Fruit fly (Drosophila melanogaster): ENCODE measurements around the gene ppk10.
A peak's percentile ranks its signal among the peaks of the same experiment; 100 is the strongest.

The ppk10 gene

DNA sequence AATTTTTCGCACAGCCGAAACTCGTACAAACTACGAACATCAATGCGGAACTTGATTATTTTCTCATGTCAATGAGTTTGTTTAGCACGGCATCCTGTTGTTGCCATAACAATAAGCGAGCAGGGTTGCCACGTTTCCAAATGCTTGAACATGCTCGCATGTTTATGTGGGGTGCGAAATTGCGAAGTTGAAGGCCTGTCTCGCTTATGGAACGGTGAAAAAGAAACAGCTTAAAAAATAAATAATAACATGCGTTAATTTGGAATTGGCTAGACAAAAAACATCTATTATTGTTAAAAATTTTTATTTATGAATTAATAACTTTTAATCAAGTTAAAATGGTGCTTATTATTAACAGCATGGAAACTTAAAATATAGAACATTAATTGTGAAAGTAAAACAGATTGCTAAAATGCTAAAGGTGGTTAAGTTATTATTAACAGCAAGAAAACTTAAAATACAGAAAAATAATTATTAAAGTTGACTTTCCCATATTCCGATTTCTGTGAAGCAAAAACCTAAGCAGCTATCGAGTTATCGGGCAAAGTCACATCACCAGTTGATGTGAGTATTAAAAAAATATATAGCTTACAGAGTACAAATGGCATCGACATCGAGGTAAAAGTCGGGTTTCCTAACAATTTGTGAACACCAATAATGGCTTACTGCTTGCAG, 21.3 kb downstream of the ppk10 start, which contains the start of the genes Bug22 and TfIIB (continued):
- TF ChIP-seq gfzf (GFP tag; optimal IDR thresholded peaks at IDR 0.05), result peak; percentile 15
- no peak for TF ChIP-seq CG43689 (GFP tag; IDR thresholded peaks at IDR 0.05)
- no peak for TF ChIP-seq D (optimal IDR thresholded peaks at IDR 0.05)
- peak; percentile 23 for TF ChIP-seq D (GFP tag; optimal IDR thresholded peaks at IDR 0.05)
- TF ChIP-seq al (GFP tag; IDR thresholded peaks at IDR 0.05), result no peak
- peak; percentile 63 for TF ChIP-seq CG8944 (GFP tag; optimal IDR thresholded peaks at IDR 0.05)
- TF ChIP-seq CG14965 (GFP tag; optimal IDR thresholded peaks at IDR 0.05; ENCODE audit: borderline replicate concordance), result no peak
- TF ChIP-seq CG8089 (GFP tag; optimal IDR thresholded peaks at IDR 0.05), result peak; percentile 27
- TF ChIP-seq Poxn (GFP tag; IDR thresholded peaks at IDR 0.05), result no peak
- no peak for TF ChIP-seq gcm2 (GFP tag; optimal IDR thresholded peaks at IDR 0.05)
- TF ChIP-seq Neu2 (GFP tag; optimal IDR thresholded peaks at IDR 0.05; ENCODE audit: borderline replicate concordance), result no peak
- TF ChIP-seq CG9797 (GFP tag; optimal IDR thresholded peaks at IDR 0.05), result peak; percentile 32
- TF ChIP-seq aop (GFP tag; IDR thresholded peaks at IDR 0.05), result no peak
- no peak for TF ChIP-seq yki (optimal IDR thresholded peaks at IDR 0.05)
- TF ChIP-seq kah (GFP tag; optimal IDR thresholded peaks at IDR 0.05), result no peak
- TF ChIP-seq disco-r (GFP tag; optimal IDR thresholded peaks at IDR 0.05), result no peak
- no peak for TF ChIP-seq Oli (tag; optimal IDR thresholded peaks at IDR 0.05)
- no peak for TF ChIP-seq Usf (GFP tag; optimal IDR thresholded peaks at IDR 0.05)
- TF ChIP-seq CG3163 (GFP tag; optimal IDR thresholded peaks at IDR 0.05), result peak; percentile 5
- TF ChIP-seq ind (GFP tag; optimal IDR thresholded peaks at IDR 0.05), result peak; percentile 74
- TF ChIP-seq CG4328 (GFP tag; optimal IDR thresholded peaks at IDR 0.05), result peak; percentile 44
- TF ChIP-seq CrebB (tag; optimal IDR thresholded peaks at IDR 0.05), result peak; percentile 14
- no peak for TF ChIP-seq CG11398 (GFP tag; optimal IDR thresholded peaks at IDR 0.05)
- peak; percentile 59 for TF ChIP-seq unpg (GFP tag; optimal IDR thresholded peaks at IDR 0.05)
- no peak for TF ChIP-seq CG17186 (GFP tag; optimal IDR thresholded peaks at IDR 0.05)
- TF ChIP-seq CTCF (GFP tag; optimal IDR thresholded peaks at IDR 0.05), result no peak
- TF ChIP-seq psq (GFP tag; optimal IDR thresholded peaks at IDR 0.05), result peak; percentile 39
- no peak for TF ChIP-seq CG15479 (GFP tag; optimal IDR thresholded peaks at IDR 0.05)
- 0 out of 2 replicates have a peak, but pooled peaks have one; percentile 15 for TF ChIP-seq bbx (GFP tag; IDR thresholded peaks at IDR 0.05; ENCODE audit: partially characterized antibody)
- TF ChIP-seq tap (tag; optimal IDR thresholded peaks at IDR 0.05), result no peak
- peak; percentile 26 for TF ChIP-seq CG33557 (GFP tag; optimal IDR thresholded peaks at IDR 0.05)
- TF ChIP-seq pfk (GFP tag; optimal IDR thresholded peaks at IDR 0.05), result peak; percentile 93
- peak; percentile 74 for TF ChIP-seq Meics (GFP tag; optimal IDR thresholded peaks at IDR 0.05)
- no peak for TF ChIP-seq CG3838 (GFP tag; optimal IDR thresholded peaks at IDR 0.05)
- no peak for TF ChIP-seq sima (GFP tag; optimal IDR thresholded peaks at IDR 0.05)
- TF ChIP-seq Ptx1 (GFP tag; IDR thresholded peaks at IDR 0.05), result peak; percentile 75
- no peak for TF ChIP-seq dmrt99B (tag; optimal IDR thresholded peaks at IDR 0.05)
- peak; percentile 68 for TF ChIP-seq vfl (GFP tag; optimal IDR thresholded peaks at IDR 0.05)
- no peak for TF ChIP-seq CG10565 (GFP tag; optimal IDR thresholded peaks at IDR 0.05)
- peak; percentile 68 for TF ChIP-seq CG17359 (tag; optimal IDR thresholded peaks at IDR 0.05)
- no peak for TF ChIP-seq Stat92E (GFP tag; optimal IDR thresholded peaks at IDR 0.05)
- TF ChIP-seq YL-1 (GFP tag; optimal IDR thresholded peaks at IDR 0.05), result peak; percentile 34
- peak; percentile 29; the same call in 1 of the 3 replicates for TF ChIP-seq CG11093 (GFP tag; IDR thresholded peaks at IDR 0.05)
- TF ChIP-seq ato (GFP tag; IDR thresholded peaks at IDR 0.05; ENCODE audit: partially characterized antibody), result no peak
- TF ChIP-seq CG2120 (GFP tag; optimal IDR thresholded peaks at IDR 0.05), result peak; percentile 86
- peak; percentile 63; the same call in 2 of the 3 replicates for TF ChIP-seq dysf (GFP tag; IDR thresholded peaks at IDR 0.05)
- peak; percentile 74 for TF ChIP-seq dm (GFP tag; optimal IDR thresholded peaks at IDR 0.05)
- TF ChIP-seq Dad (GFP tag; optimal IDR thresholded peaks at IDR 0.05), result peak; percentile 39
- TF ChIP-seq mam (GFP tag; optimal IDR thresholded peaks at IDR 0.05), result peak; percentile 77
- TF ChIP-seq pho (GFP tag; optimal IDR thresholded peaks at IDR 0.05), result peak; percentile 69
- TF ChIP-seq CG18476 (GFP tag; optimal IDR thresholded peaks at IDR 0.05), result peak; percentile 57

All from whole organism, embryonic.